Worm (Caenorhabditis elegans) whole organism, L3 larva: ENCODE data around the gene tag-77.

Source experiments
- ZK546.5 ChIP-seq: sonication (generic microtip); optimal IDR thresholded peaks from 2 replicates; lab custom pipeline; 2017; ENCODE audit warnings: missing biosample characterization, missing genetic modification characterization
- aly-2 ChIP-seq: fragments of 150-350 bp; optimal IDR thresholded peaks from 2 replicates; lab custom pipeline; 2014; ENCODE audit warnings: missing biosample characterization, missing genetic modification characterization
- ama-1 ChIP-seq: fragments of 150-350 bp; optimal IDR thresholded peaks from 2 replicates; lab custom pipeline; 2018
- ceh-16 ChIP-seq: sonication (generic microtip); optimal IDR thresholded peaks from 2 replicates; lab custom pipeline; 2017; ENCODE audit warnings: missing biosample characterization, missing genetic modification characterization
- ceh-28 ChIP-seq: fragments of 150-350 bp; optimal IDR thresholded peaks from 2 replicates; lab custom pipeline; 2014; ENCODE audit warnings: missing biosample characterization, missing genetic modification reagents, missing genetic modification characterization
- ceh-82 ChIP-seq: fragments of 150-350 bp; optimal IDR thresholded peaks from 2 replicates; lab custom pipeline; 2014; ENCODE audit warnings: missing biosample characterization, missing genetic modification characterization
- ceh-9 ChIP-seq: sonication (generic microtip); optimal IDR thresholded peaks from 2 replicates; lab custom pipeline; 2018; ENCODE audit warnings: missing biosample characterization, missing genetic modification characterization
- egl-27 ChIP-seq: sonication (generic microtip); optimal IDR thresholded peaks from 4 replicates; lab custom pipeline; 2017; ENCODE audit warnings: missing biosample characterization, missing genetic modification reagents, missing genetic modification characterization
- egl-5 ChIP-seq: fragments of 150-350 bp; optimal IDR thresholded peaks from 2 replicates; lab custom pipeline; 2017; ENCODE audit warnings: missing biosample characterization, missing genetic modification reagents, missing genetic modification characterization, inconsistent platforms
- elt-1 ChIP-seq: fragments of 150-350 bp; optimal IDR thresholded peaks from 2 replicates; lab custom pipeline; 2014; ENCODE audit warnings: missing biosample characterization, missing genetic modification characterization
- elt-2 ChIP-seq: sonication (generic microtip); optimal IDR thresholded peaks from 2 replicates; lab custom pipeline; 2016; ENCODE audit warnings: missing genetic modification reagents, mild to moderate bottlenecking, missing genetic modification characterization, missing compliant biosample characterization
- elt-3 ChIP-seq, 3 experiments: fragments of 150-350 bp in 1 of 3; sonication (generic microtip) in 2 of 3; optimal IDR thresholded peaks; 2 replicates in 2 of 3; 4 replicates in 1 of 3; lab custom pipeline; 2014 to 2017; ENCODE audit warnings: missing biosample characterization in 3 of 3, missing genetic modification characterization in 3 of 3
- eor-1 ChIP-seq, 2 experiments: fragments of 150-350 bp; optimal IDR thresholded peaks; 2 replicates each; lab custom pipeline; 2014 to 2018; ENCODE audit warnings: missing biosample characterization in 2 of 2, missing genetic modification characterization in 2 of 2
- fkh-10 ChIP-seq: sonication (generic microtip); optimal IDR thresholded peaks from 2 replicates; lab custom pipeline; 2017; ENCODE audit warnings: missing biosample characterization, missing genetic modification reagents, missing genetic modification characterization
- fkh-2 ChIP-seq: fragments of 150-350 bp; optimal IDR thresholded peaks from 2 replicates; lab custom pipeline; 2014; ENCODE audit warnings: missing biosample characterization, missing genetic modification reagents, missing genetic modification characterization
- fos-1 ChIP-seq: fragments of 150-350 bp; optimal IDR thresholded peaks from 2 replicates; lab custom pipeline; 2014; ENCODE audit warnings: missing biosample characterization, missing genetic modification characterization
- hmg-11 ChIP-seq: sonication (generic microtip); optimal IDR thresholded peaks from 2 replicates; lab custom pipeline; 2016; ENCODE audit warnings: missing genetic modification characterization, missing compliant biosample characterization
- jun-1 ChIP-seq: fragments of 150-350 bp; optimal IDR thresholded peaks from 2 replicates; lab custom pipeline; 2014; ENCODE audit warnings: missing biosample characterization, missing genetic modification reagents, missing genetic modification characterization
- lin-15B ChIP-seq: fragments of 150-350 bp; optimal IDR thresholded peaks from 2 replicates; lab custom pipeline; 2014; ENCODE audit warnings: missing biosample characterization, missing genetic modification characterization
- lin-39 ChIP-seq: fragments of 150-350 bp; optimal IDR thresholded peaks from 2 replicates; lab custom pipeline; 2018; ENCODE audit warnings: missing biosample characterization, missing genetic modification reagents, missing genetic modification characterization
- lsy-12 ChIP-seq: sonication (generic microtip); optimal IDR thresholded peaks from 2 replicates; lab custom pipeline; 2016; ENCODE audit warnings: mild to moderate bottlenecking, missing genetic modification characterization, missing compliant biosample characterization
- mdl-1 ChIP-seq: fragments of 150-350 bp; optimal IDR thresholded peaks from 2 replicates; lab custom pipeline; 2014; ENCODE audit warnings: missing biosample characterization, missing genetic modification characterization
- mml-1 ChIP-seq: fragments of 150-350 bp; sonication (generic microtip); optimal IDR thresholded peaks from 3 replicates; lab custom pipeline; 2014; ENCODE audit warnings: missing biosample characterization, missing genetic modification characterization
- nfya-1 ChIP-seq: sonication (generic microtip); optimal IDR thresholded peaks from 2 replicates; lab custom pipeline; 2017; ENCODE audit warnings: missing genetic modification characterization, mild to moderate bottlenecking, missing compliant biosample characterization, antibody characterized with exemption, moderate library complexity; ENCODE audit not compliant: insufficient read depth
- nhr-11 ChIP-seq: fragments of 150-350 bp; optimal IDR thresholded peaks from 2 replicates; lab custom pipeline; 2014; ENCODE audit warnings: missing biosample characterization, missing genetic modification characterization
- nhr-12 ChIP-seq: fragments of 150-350 bp; optimal IDR thresholded peaks from 2 replicates; lab custom pipeline; 2014; ENCODE audit warnings: missing biosample characterization, missing genetic modification characterization
- nhr-23 ChIP-seq: fragments of 150-350 bp; optimal IDR thresholded peaks from 2 replicates; lab custom pipeline; 2014; ENCODE audit warnings: missing biosample characterization, missing genetic modification reagents, missing genetic modification characterization
- nhr-237 ChIP-seq: fragments of 150-350 bp; optimal IDR thresholded peaks from 2 replicates; lab custom pipeline; 2014; ENCODE audit warnings: missing biosample characterization, missing genetic modification characterization
- nhr-25 ChIP-seq: sonication (generic microtip); optimal IDR thresholded peaks from 2 replicates; lab custom pipeline; 2017; ENCODE audit warnings: missing biosample characterization, missing genetic modification characterization
- nhr-28 ChIP-seq: fragments of 150-350 bp; optimal IDR thresholded peaks from 2 replicates; lab custom pipeline; 2014; ENCODE audit warnings: missing biosample characterization, missing genetic modification characterization
- nhr-43 ChIP-seq: sonication (generic microtip); optimal IDR thresholded peaks from 2 replicates; lab custom pipeline; 2016; ENCODE audit warnings: mild to moderate bottlenecking, missing genetic modification characterization, missing compliant biosample characterization; ENCODE audit not compliant: poor library complexity, severe bottlenecking
- nhr-67 ChIP-seq: fragments of 150-350 bp; optimal IDR thresholded peaks from 2 replicates; lab custom pipeline; 2014; ENCODE audit warnings: missing biosample characterization, missing genetic modification characterization
- nhr-76 ChIP-seq: fragments of 150-350 bp; sonication (generic microtip); optimal IDR thresholded peaks from 5 replicates; lab custom pipeline; 2014; ENCODE audit warnings: missing biosample characterization, missing genetic modification characterization
- nhr-77 ChIP-seq: fragments of 150-350 bp; optimal IDR thresholded peaks from 2 replicates; lab custom pipeline; 2014; ENCODE audit warnings: missing biosample characterization, missing genetic modification characterization
- pha-4 ChIP-seq: fragments of 150-350 bp; optimal IDR thresholded peaks from 2 replicates; lab custom pipeline; 2014; ENCODE audit warnings: missing biosample characterization, missing genetic modification reagents, missing genetic modification characterization
- pqm-1 ChIP-seq: fragments of 150-350 bp; optimal IDR thresholded peaks from 2 replicates; lab custom pipeline; 2017; ENCODE audit warnings: missing biosample characterization, missing genetic modification characterization, inconsistent platforms
- sea-2 ChIP-seq: fragments of 150-350 bp; sonication (generic microtip); optimal IDR thresholded peaks from 4 replicates; lab custom pipeline; 2014; ENCODE audit warnings: missing biosample characterization, missing genetic modification reagents, missing genetic modification characterization
- skn-1 ChIP-seq: fragments of 150-350 bp; optimal IDR thresholded peaks from 2 replicates; lab custom pipeline; 2014; ENCODE audit warnings: missing biosample characterization, missing genetic modification characterization
- snpc-4 ChIP-seq: fragments of 150-350 bp; optimal IDR thresholded peaks from 2 replicates; lab custom pipeline; 2014; ENCODE audit warnings: missing biosample characterization, missing genetic modification characterization
- unc-39 ChIP-seq: sonication (generic microtip); optimal IDR thresholded peaks from 4 replicates; lab custom pipeline; 2017; ENCODE audit warnings: missing biosample characterization, missing genetic modification characterization
- unc-62 ChIP-seq: fragments of 150-350 bp; sonication (generic microtip); optimal IDR thresholded peaks from 4 replicates; lab custom pipeline; 2014; ENCODE audit warnings: missing biosample characterization, missing genetic modification reagents, missing genetic modification characterization
- zag-1 ChIP-seq: fragments of 150-350 bp; optimal IDR thresholded peaks from 2 replicates; lab custom pipeline; 2014; ENCODE audit warnings: missing biosample characterization, missing genetic modification characterization
- ztf-11 ChIP-seq: fragments of 150-350 bp; optimal IDR thresholded peaks from 2 replicates; lab custom pipeline; 2014; ENCODE audit warnings: missing biosample characterization, missing genetic modification characterization

The tag-77 gene

ce11 chrIV:8538659-8539173, 28.4 kb upstream of the tag-77 start, which contains the start of gene hyl-1:
Gene hyl-1 (plus strand): TSS chrIV:8539123.
- TF ChIP-seq nhr-67 (tag; lab: Kevin White, UChicago), result no peak
- no peak for TF ChIP-seq ceh-28
- no peak for TF ChIP-seq zag-1
- no peak for TF ChIP-seq nhr-23 (tag; lab: Kevin White, UChicago)
- TF ChIP-seq unc-39 (tag; lab: Kevin White, UChicago), result no peak
- no peak for TF ChIP-seq sea-2
- no peak for TF ChIP-seq elt-3 (tag; optimal IDR thresholded peaks at IDR 0.05; lab: Kevin White, UChicago)
- no peak for TF ChIP-seq nhr-77 (tag; lab: Kevin White, UChicago)
- TF ChIP-seq pqm-1, result no peak
- TF ChIP-seq nhr-237 (tag; lab: Kevin White, UChicago), result no peak
- TF ChIP-seq pha-4, result no peak
- no peak for TF ChIP-seq jun-1 (tag; lab: Kevin White, UChicago)
- TF ChIP-seq egl-27 (tag; lab: Kevin White, UChicago), result no peak
- TF ChIP-seq nhr-25, result no peak
- no peak for TF ChIP-seq mml-1 (tag; lab: Kevin White, UChicago)

- TF ChIP-seq elt-2 (peak; percentile 11), lsy-12 (tag; lab: Kevin White, UChicago) (peak; percentile 59), pha-4 (peak; percentile 29), pqm-1 (peak; percentile 9), jun-1 (tag; lab: Kevin White, UChicago) (no peak)
These were observed 27.8 kb upstream of the tag-77 start for ce11 chrIV:8538011-8538658.

DNA sequence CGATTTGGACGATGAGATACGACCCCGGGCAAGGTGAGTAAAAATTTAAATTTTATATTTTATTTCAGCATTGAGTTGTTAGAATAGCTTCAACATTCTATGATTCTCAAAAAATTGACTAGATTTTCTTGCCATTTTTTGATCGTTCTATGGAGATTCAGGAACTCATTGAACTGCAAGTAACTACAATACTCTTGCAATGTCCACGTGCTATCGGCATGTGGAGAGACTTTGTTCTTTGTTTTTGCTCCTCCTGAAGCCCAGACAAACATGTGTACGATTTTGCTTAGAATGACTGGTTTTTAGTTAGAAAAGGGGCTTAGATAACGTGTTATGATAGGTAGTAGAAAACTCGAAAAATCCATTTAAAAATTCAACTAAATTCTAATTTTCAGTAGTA, 25.6 kb upstream of the tag-77 start:
- TF ChIP-seq egl-5, result no peak
- no peak for TF ChIP-seq unc-39 (tag; lab: Kevin White, UChicago)
- TF ChIP-seq nhr-23 (tag; lab: Kevin White, UChicago), result no peak
- TF ChIP-seq ceh-82, result no peak
- no peak for TF ChIP-seq snpc-4 (tag; lab: Kevin White, UChicago)
- no peak for TF ChIP-seq lsy-12 (tag; lab: Kevin White, UChicago)
- no peak for TF ChIP-seq fos-1 (tag; lab: Kevin White, UChicago)
- no peak for TF ChIP-seq eor-1 (tag; optimal IDR thresholded peaks at IDR 0.05; lab: Kevin White, UChicago)
- no peak for TF ChIP-seq lin-39
- TF ChIP-seq mml-1 (tag; lab: Kevin White, UChicago), result no peak
- no peak for TF ChIP-seq mdl-1
- TF ChIP-seq, all 47 proteins: peak for 0

DNA sequence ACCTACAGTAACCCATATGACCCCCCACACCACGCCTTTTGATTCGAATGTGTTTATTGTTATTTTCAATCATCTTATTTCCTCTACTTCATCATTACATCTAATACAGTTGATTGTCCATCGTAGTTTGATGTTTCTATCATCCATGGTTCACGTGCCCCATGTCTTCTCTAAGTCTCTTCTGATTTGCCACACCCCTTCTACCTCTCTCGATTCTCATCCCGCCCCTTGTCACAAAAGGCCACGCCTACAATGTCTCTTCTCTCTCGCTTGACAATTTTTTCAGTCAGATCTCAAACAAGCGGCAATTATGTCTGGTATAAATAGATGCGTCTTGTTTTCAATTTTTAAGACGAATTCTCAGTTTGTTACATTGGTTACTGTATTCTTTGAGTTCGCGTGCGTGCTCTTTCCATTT, 24.7 kb upstream of the tag-77 start:
- no peak for TF ChIP-seq unc-39 (tag; lab: Kevin White, UChicago)
- TF ChIP-seq ztf-11, result no peak
- TF ChIP-seq fkh-2, result no peak
- peak; percentile 63 for TF ChIP-seq nhr-23 (tag; lab: Kevin White, UChicago)
- TF ChIP-seq lsy-12 (tag; lab: Kevin White, UChicago), result peak; percentile 32
- TF ChIP-seq nhr-43 (tag; lab: Kevin White, UChicago), result peak; percentile 84
- no peak for TF ChIP-seq eor-1 (tag; optimal IDR thresholded peaks at IDR 0.05; lab: Kevin White, UChicago)
- TF ChIP-seq egl-5, result no peak
- TF ChIP-seq ZK546.5 (tag; lab: Kevin White, UChicago), result no peak
- no peak for TF ChIP-seq ceh-16 (tag; lab: Kevin White, UChicago)
- TF ChIP-seq snpc-4 (tag; lab: Kevin White, UChicago), result no peak
- no peak for TF ChIP-seq pha-4
- TF ChIP-seq zag-1, result no peak
- no peak for TF ChIP-seq fos-1 (tag; lab: Kevin White, UChicago)
- peak; percentile 69 for TF ChIP-seq mdl-1
- no peak for TF ChIP-seq elt-1
- no peak for TF ChIP-seq unc-62
- TF ChIP-seq aly-2 (tag; lab: Kevin White, UChicago), result no peak
- no peak for TF ChIP-seq nhr-12
- TF ChIP-seq sea-2, result no peak
- TF ChIP-seq skn-1 (tag; lab: Kevin White, UChicago), result peak; percentile 23
- no peak for TF ChIP-seq lin-39
- peak; percentile 54 for TF ChIP-seq mml-1 (tag; lab: Kevin White, UChicago)
- TF ChIP-seq ama-1 (lab: Kevin White, UChicago), result peak; percentile 51
- TF ChIP-seq nhr-28 (tag; lab: Kevin White, UChicago), result no peak
- no peak for TF ChIP-seq nhr-11
- TF ChIP-seq nfya-1, result peak; percentile 73
- TF ChIP-seq ceh-28, result peak; percentile 42
- no peak for TF ChIP-seq fkh-10 (GFP tag; lab: Kevin White, UChicago)
- peak in 1 of 3 experiments; percentile 6 for TF ChIP-seq elt-3 (tag; optimal IDR thresholded peaks at IDR 0.05; lab: Kevin White, UChicago)
- no peak for TF ChIP-seq jun-1 (tag; lab: Kevin White, UChicago)
- peak; percentile 53 for TF ChIP-seq pqm-1
- no peak for TF ChIP-seq hmg-11 (tag; lab: Kevin White, UChicago)
- no peak for TF ChIP-seq lin-15B (tag; lab: Kevin White, UChicago)
- TF ChIP-seq nhr-77 (tag; lab: Kevin White, UChicago), result no peak
- peak; percentile 78 for TF ChIP-seq nhr-76 (tag; lab: Kevin White, UChicago)
- no peak for TF ChIP-seq egl-27 (tag; lab: Kevin White, UChicago)
- no peak for TF ChIP-seq ceh-9 (tag; lab: Kevin White, UChicago)
- TF ChIP-seq nhr-25, result peak; percentile 71
- peak; percentile 78 for TF ChIP-seq elt-2
